Fruit fly (Drosophila melanogaster) whole organism, embryonic: Measurements from ENCODE around the gene sloth1.

Source experiments
- Bteb2 ChIP-seq: fragments of 200-800 bp; sonication (Bioruptor generic); optimal IDR thresholded peaks from 2 replicates; lab custom pipeline; 2016; ENCODE audit warnings: missing biosample characterization, missing genetic modification characterization
- CG10209 ChIP-seq: fragments of 200-800 bp; sonication (Bioruptor generic); optimal IDR thresholded peaks from 3 replicates; lab custom pipeline; 2017; ENCODE audit warnings: missing biosample characterization, mild to moderate bottlenecking, missing genetic modification characterization, missing genetic modification reagents
- CG12236 ChIP-seq: fragments of 200-800 bp; sonication (Bioruptor generic); optimal IDR thresholded peaks from 2 replicates; lab custom pipeline; 2016; ENCODE audit warnings: missing biosample characterization, missing genetic modification characterization
- CG13424 ChIP-seq: fragments of 200-800 bp; sonication (Bioruptor generic); optimal IDR thresholded peaks from 2 replicates; lab custom pipeline; 2019; ENCODE audit warnings: missing biosample characterization, mild to moderate bottlenecking, missing genetic modification characterization, moderate library complexity
- CG15479 ChIP-seq: fragments of 200-800 bp; sonication (Bioruptor generic); optimal IDR thresholded peaks from 3 replicates; lab custom pipeline; 2019; ENCODE audit warnings: missing biosample characterization, mild to moderate bottlenecking, missing genetic modification characterization, moderate library complexity
- CG15601 ChIP-seq: fragments of 200-800 bp; sonication (Bioruptor generic); optimal IDR thresholded peaks from 3 replicates; lab custom pipeline; 2019; ENCODE audit warnings: missing biosample characterization, mild to moderate bottlenecking, missing genetic modification characterization, moderate library complexity
- CG1647 ChIP-seq: fragments of 200-800 bp; sonication (Bioruptor generic); optimal IDR thresholded peaks from 3 replicates; lab custom pipeline; 2016; ENCODE audit warnings: missing biosample characterization, missing genetic modification characterization
- CG18619 ChIP-seq: fragments of 200-800 bp; sonication (Bioruptor generic); optimal IDR thresholded peaks from 3 replicates; lab custom pipeline; 2017; ENCODE audit warnings: missing biosample characterization, mild to moderate bottlenecking, missing genetic modification characterization
- CG18764 ChIP-seq: fragments of 200-800 bp; sonication (Bioruptor generic); optimal IDR thresholded peaks from 3 replicates; lab custom pipeline; 2016; ENCODE audit warnings: missing biosample characterization, missing genetic modification characterization
- CG32532 ChIP-seq: fragments of 200-800 bp; sonication (Bioruptor generic); IDR thresholded peaks from 2 replicates; pipeline ENCODE4 v1.3.6; 2022; ENCODE audit warnings: missing biosample characterization, missing genetic modification characterization
- CG33557 ChIP-seq: fragments of 200-800 bp; sonication (Bioruptor generic); optimal IDR thresholded peaks from 2 replicates; lab custom pipeline; 2019; ENCODE audit warnings: missing biosample characterization, mild to moderate bottlenecking, missing genetic modification characterization, moderate library complexity
- CG3407 ChIP-seq: fragments of 200-800 bp; sonication (Bioruptor generic); optimal IDR thresholded peaks from 2 replicates; lab custom pipeline; 2018; ENCODE audit warnings: missing biosample characterization, mild to moderate bottlenecking, missing genetic modification characterization
- CG5245 ChIP-seq: fragments of 200-800 bp; sonication (Bioruptor generic); optimal IDR thresholded peaks from 3 replicates; lab custom pipeline; 2016; ENCODE audit warnings: missing biosample characterization, missing genetic modification characterization
- CG7357 ChIP-seq: fragments of 200-800 bp; sonication (Bioruptor generic); IDR thresholded peaks from 3 replicates; pipeline ENCODE4 v1.3.6; 2022; ENCODE audit warnings: missing biosample characterization, missing genetic modification characterization
- CG9609 ChIP-seq: fragments of 200-800 bp; sonication (Bioruptor generic); optimal IDR thresholded peaks from 3 replicates; lab custom pipeline; 2016; ENCODE audit warnings: missing biosample characterization, missing genetic modification characterization
- CHES-1-like ChIP-seq: fragments of 200-800 bp; sonication (Bioruptor generic); optimal IDR thresholded peaks from 2 replicates; lab custom pipeline; 2016; ENCODE audit warnings: missing biosample characterization, missing genetic modification characterization
- CTCF ChIP-seq: fragments of 200-800 bp; sonication (Bioruptor generic); optimal IDR thresholded peaks from 2 replicates; lab custom pipeline; 2017; ENCODE audit warnings: missing biosample characterization, mild to moderate bottlenecking, missing genetic modification characterization, moderate library complexity
- D19B ChIP-seq: fragments of 200-800 bp; sonication (Bioruptor generic); optimal IDR thresholded peaks from 2 replicates; lab custom pipeline; 2017; ENCODE audit warnings: missing biosample characterization, mild to moderate bottlenecking, missing genetic modification characterization
- Dek ChIP-seq: fragments of 200-800 bp; sonication (Bioruptor generic); optimal IDR thresholded peaks from 3 replicates; lab custom pipeline; 2019; ENCODE audit warnings: missing biosample characterization, mild to moderate bottlenecking, missing genetic modification characterization, moderate library complexity
- Elba2 ChIP-seq: fragments of 200-800 bp; sonication (Bioruptor generic); optimal IDR thresholded peaks from 3 replicates; lab custom pipeline; 2016; ENCODE audit warnings: missing biosample characterization, missing genetic modification characterization
- Ets97D ChIP-seq: fragments of 200-800 bp; sonication (Bioruptor generic); optimal IDR thresholded peaks from 3 replicates; lab custom pipeline; 2016; ENCODE audit warnings: missing biosample characterization, missing genetic modification characterization
- H15 ChIP-seq: fragments of 200-800 bp; sonication (Bioruptor generic); IDR thresholded peaks from 3 replicates; pipeline ENCODE4 v1.3.6; 2022; ENCODE audit warnings: missing biosample characterization, missing genetic modification characterization
- Hr3 ChIP-seq: fragments of 200-800 bp; sonication (Bioruptor generic); optimal IDR thresholded peaks from 3 replicates; lab custom pipeline; 2016; ENCODE audit warnings: missing biosample characterization, missing genetic modification characterization
- Lhr ChIP-seq: fragments of 200-800 bp; sonication (Bioruptor generic); optimal IDR thresholded peaks from 3 replicates; lab custom pipeline; 2017; ENCODE audit warnings: mild to moderate bottlenecking, missing biosample characterization, missing genetic modification reagents, missing genetic modification characterization
- NK7.1 ChIP-seq: fragments of 200-800 bp; sonication (Bioruptor generic); optimal IDR thresholded peaks from 3 replicates; lab custom pipeline; 2016; ENCODE audit warnings: missing biosample characterization, missing genetic modification characterization
- Pdp1 ChIP-seq, 2 experiments: fragments of 200-800 bp; sonication (Bioruptor generic); optimal IDR thresholded peaks; 3 replicates each; lab custom pipeline; 2016; ENCODE audit warnings: missing biosample characterization in 2 of 2, missing genetic modification characterization in 2 of 2, mild to moderate bottlenecking in 1 of 2, moderate library complexity in 1 of 2
- Xbp1 ChIP-seq: fragments of 200-800 bp; sonication (Bioruptor generic); optimal IDR thresholded peaks from 3 replicates; lab custom pipeline; 2016; ENCODE audit warnings: missing biosample characterization, mild to moderate bottlenecking, missing genetic modification characterization
- ara ChIP-seq: fragments of 200-800 bp; sonication (Bioruptor generic); IDR thresholded peaks from 2 replicates; pipeline ENCODE4 v1.3.6; 2022; ENCODE audit warnings: missing biosample characterization, missing genetic modification characterization
- br ChIP-seq: fragments of >200 bp; optimal IDR thresholded peaks from 2 replicates; lab custom pipeline; 2017
- ci ChIP-seq: fragments of 200-800 bp; sonication (Bioruptor generic); IDR thresholded peaks from 3 replicates; pipeline ENCODE4 v1.3.6; 2022; ENCODE audit warnings: missing biosample characterization, missing genetic modification characterization
- corto ChIP-seq: fragments of 200-800 bp; sonication (Bioruptor generic); optimal IDR thresholded peaks from 2 replicates; lab custom pipeline; 2016; ENCODE audit warnings: missing biosample characterization, mild to moderate bottlenecking, missing genetic modification characterization, moderate library complexity
- dati ChIP-seq: fragments of 200-800 bp; sonication (Bioruptor generic); IDR thresholded peaks from 2 replicates; pipeline ENCODE4 v1.3.6; 2022; ENCODE audit warnings: missing biosample characterization, missing genetic modification characterization
- en ChIP-seq: fragments of 200-800 bp; sonication (Bioruptor generic); optimal IDR thresholded peaks from 2 replicates; lab custom pipeline; 2016; ENCODE audit warnings: missing biosample characterization, missing genetic modification characterization
- fd102C ChIP-seq: fragments of 200-800 bp; sonication (Bioruptor generic); optimal IDR thresholded peaks from 2 replicates; lab custom pipeline; 2018; ENCODE audit warnings: missing biosample characterization, mild to moderate bottlenecking, missing genetic modification characterization, moderate library complexity
- fd64A ChIP-seq: fragments of 200-800 bp; sonication (Bioruptor generic); optimal IDR thresholded peaks from 3 replicates; lab custom pipeline; 2018; ENCODE audit warnings: missing biosample characterization, mild to moderate bottlenecking, missing genetic modification characterization
- gem ChIP-seq: fragments of 200-800 bp; sonication (Bioruptor generic); optimal IDR thresholded peaks from 2 replicates; lab custom pipeline; 2019; ENCODE audit warnings: missing biosample characterization, mild to moderate bottlenecking, missing genetic modification characterization, moderate library complexity
- ham ChIP-seq: fragments of 200-800 bp; sonication (Bioruptor generic); IDR thresholded peaks from 2 replicates; pipeline ENCODE4 v1.3.6; 2022; ENCODE audit warnings: missing biosample characterization, missing genetic modification characterization
- ind ChIP-seq: fragments of 200-800 bp; sonication (Bioruptor generic); optimal IDR thresholded peaks from 3 replicates; lab custom pipeline; 2016; ENCODE audit warnings: missing biosample characterization, missing genetic modification characterization
- jumu ChIP-seq: fragments of 200-800 bp; sonication (Bioruptor generic); optimal IDR thresholded peaks from 3 replicates; lab custom pipeline; 2016; ENCODE audit warnings: missing biosample characterization, missing genetic modification characterization
- lab ChIP-seq: fragments of 200-800 bp; sonication (Bioruptor generic); optimal IDR thresholded peaks from 3 replicates; lab custom pipeline; 2017; ENCODE audit warnings: missing biosample characterization, missing genetic modification characterization, mild to moderate bottlenecking, moderate library complexity, missing genetic modification reagents
- nerfin-2 ChIP-seq: fragments of 200-800 bp; sonication (Bioruptor generic); IDR thresholded peaks from 2 replicates; pipeline ENCODE4 v1.3.6; 2022; ENCODE audit warnings: missing biosample characterization, missing genetic modification characterization; ENCODE audit not compliant: partially characterized antibody
- otp ChIP-seq: fragments of 200-800 bp; sonication (Bioruptor generic); IDR thresholded peaks from 3 replicates; pipeline ENCODE4, ENCODE4 v1.3.6; 2022; ENCODE audit warnings: missing biosample characterization, missing genetic modification characterization
- pfk ChIP-seq: fragments of 200-800 bp; sonication (Bioruptor generic); optimal IDR thresholded peaks from 2 replicates; lab custom pipeline; 2018; ENCODE audit warnings: missing biosample characterization, mild to moderate bottlenecking, missing genetic modification characterization, moderate library complexity
- pzg ChIP-seq: fragments of 200-800 bp; sonication (Bioruptor generic); optimal IDR thresholded peaks from 3 replicates; lab custom pipeline; 2018; ENCODE audit warnings: missing biosample characterization, mild to moderate bottlenecking, missing genetic modification characterization, moderate library complexity
- schlank ChIP-seq: fragments of 200-800 bp; sonication (Bioruptor generic); optimal IDR thresholded peaks from 2 replicates; lab custom pipeline; 2018; ENCODE audit warnings: missing biosample characterization, mild to moderate bottlenecking, missing genetic modification characterization
- seq ChIP-seq: fragments of 200-800 bp; sonication (Bioruptor generic); IDR thresholded peaks from 2 replicates; pipeline ENCODE4 v1.3.6; 2022; ENCODE audit warnings: missing biosample characterization, missing genetic modification characterization
- sisA ChIP-seq: fragments of 200-800 bp; sonication (Bioruptor generic); IDR thresholded peaks from 2 replicates; pipeline ENCODE4 v1.3.6; 2022; ENCODE audit warnings: missing biosample characterization, missing genetic modification characterization
- sug ChIP-seq: fragments of 200-800 bp; optimal IDR thresholded peaks from 2 replicates; lab custom pipeline; 2019; ENCODE audit warnings: missing biosample characterization, mild to moderate bottlenecking, missing genetic modification characterization, moderate library complexity
- tin ChIP-seq: fragments of 200-800 bp; sonication (Bioruptor generic); optimal IDR thresholded peaks from 3 replicates; lab custom pipeline; 2016; ENCODE audit warnings: missing biosample characterization, missing genetic modification characterization
- wdn ChIP-seq: fragments of 200-800 bp; sonication (Bioruptor generic); IDR thresholded peaks from 2 replicates; pipeline ENCODE4 v1.3.6; 2022; ENCODE audit warnings: missing biosample characterization, missing genetic modification characterization
- wek ChIP-seq: fragments of 200-800 bp; sonication (Bioruptor generic); optimal IDR thresholded peaks from 3 replicates; lab custom pipeline; 2018; ENCODE audit warnings: missing biosample characterization, mild to moderate bottlenecking, missing genetic modification characterization, moderate library complexity

The sloth1 gene

DNA sequence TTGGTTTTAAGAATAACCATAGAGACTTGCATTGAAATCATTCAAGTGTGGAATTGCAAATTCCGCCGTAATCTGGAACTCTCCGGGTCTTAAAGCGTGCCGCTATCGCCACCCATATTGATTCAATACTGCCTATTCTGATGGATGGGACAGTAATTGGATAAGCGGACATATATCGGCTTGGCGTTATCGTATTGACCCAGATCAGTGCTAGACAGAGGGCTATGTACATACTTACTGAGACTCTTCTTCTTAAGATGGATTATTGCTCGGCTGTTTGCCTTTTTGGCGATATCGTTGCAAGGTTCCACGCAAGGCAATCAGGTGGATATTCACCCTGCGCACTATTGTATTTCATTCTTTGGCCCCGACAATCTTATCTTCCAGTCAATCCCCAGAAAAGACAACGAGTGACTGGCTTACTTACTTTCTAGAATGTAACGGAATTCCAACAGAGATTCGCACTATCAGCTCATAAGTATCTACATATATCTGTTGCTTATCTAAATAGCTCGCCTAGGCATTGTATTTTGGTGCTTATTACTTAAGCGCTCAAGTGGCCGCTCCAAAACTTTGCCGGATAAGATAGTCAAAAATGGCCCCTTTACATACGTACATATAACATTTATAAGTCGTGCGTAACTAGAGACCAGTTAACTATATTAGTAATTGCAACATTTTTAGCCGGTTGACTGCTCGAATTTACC lies 16.5 kb upstream of the sloth1 start (continued):
- no peak for TF ChIP-seq CG7357 (GFP tag; lab: Robert Waterston, UW)
- TF ChIP-seq CG18619 (GFP tag; lab: Kevin White, UChicago) = peak; percentile 15
- TF ChIP-seq corto = no peak
- TF ChIP-seq sug = peak; percentile 24
- TF ChIP-seq CG1647 = no peak
- TF ChIP-seq seq = no peak
- TF ChIP-seq pzg = no peak
- no peak for TF ChIP-seq Elba2
- no peak for TF ChIP-seq Bteb2
- TF ChIP-seq fd102C = peak; percentile 21
- no peak for TF ChIP-seq nerfin-2 (GFP tag; lab: Robert Waterston, UW)
- peak; percentile 11 for TF ChIP-seq gem (tag; lab: Kevin White, UChicago)
- no peak for TF ChIP-seq ham (GFP tag; lab: Robert Waterston, UW)
- peak; percentile 42 for TF ChIP-seq CG15601
- TF ChIP-seq otp (GFP tag; lab: Robert Waterston, UW) = no peak
- no peak for TF ChIP-seq CG9609 (GFP tag; lab: Kevin White, UChicago)
- no peak for TF ChIP-seq Ets97D (GFP tag; lab: Kevin White, UChicago)
- TF ChIP-seq ci (GFP tag; lab: Robert Waterston, UW) = 0 out of 3 replicates have a peak, but pooled peaks have one; percentile 22
- TF ChIP-seq CG13424 (tag; lab: Kevin White, UChicago) = peak; percentile 20
- TF ChIP-seq sisA (GFP tag; lab: Robert Waterston, UW) = no peak
- peak; percentile 34 for TF ChIP-seq lab (GFP tag; lab: Kevin White, UChicago)
- TF ChIP-seq NK7.1 (GFP tag; lab: Kevin White, UChicago) = no peak
- TF ChIP-seq schlank (tag; lab: Kevin White, UChicago) = peak; percentile 4
- no peak for TF ChIP-seq ind (GFP tag; lab: Kevin White, UChicago)
- TF ChIP-seq tin (GFP tag; lab: Kevin White, UChicago) = no peak
- TF ChIP-seq br = no peak
- TF ChIP-seq CTCF (GFP tag; lab: Kevin White, UChicago) = no peak
- TF ChIP-seq CG33557 (GFP tag; lab: Kevin White, UChicago) = peak; percentile 43
- no peak for TF ChIP-seq Lhr (GFP tag; lab: Kevin White, UChicago)
- no peak for TF ChIP-seq H15 (GFP tag; lab: Robert Waterston, UW)
- TF ChIP-seq CG12236 (GFP tag; lab: Kevin White, UChicago) = peak; percentile 5
- no peak for TF ChIP-seq Hr3 (GFP tag; lab: Kevin White, UChicago)
- no peak for TF ChIP-seq CHES-1-like (GFP tag; lab: Kevin White, UChicago)
- TF ChIP-seq CG5245 (GFP tag; lab: Kevin White, UChicago) = no peak
- peak; percentile 19 for TF ChIP-seq CG3407 (GFP tag; lab: Kevin White, UChicago)
- no peak for TF ChIP-seq ara
- no peak for TF ChIP-seq en (GFP tag; lab: Kevin White, UChicago)
- TF ChIP-seq dati (GFP tag; lab: Robert Waterston, UW) = no peak
- TF ChIP-seq pfk (GFP tag; lab: Kevin White, UChicago) = no peak
- TF ChIP-seq CG18764 (GFP tag; lab: Kevin White, UChicago) = no peak
- no peak for TF ChIP-seq CG10209
- peak in 1 of 2 experiments; percentile 22 for TF ChIP-seq Pdp1 (GFP tag; optimal IDR thresholded peaks at IDR 0.05; lab: Kevin White, UChicago)
- no peak for TF ChIP-seq Dek
- peak; percentile 7 for TF ChIP-seq fd64A (GFP tag; lab: Kevin White, UChicago)
- no peak for TF ChIP-seq jumu
- TF ChIP-seq wek (GFP tag; lab: Kevin White, UChicago) = peak; percentile 43
- peak; percentile 99 for TF ChIP-seq CG15479
- no peak for TF ChIP-seq CG32532 (GFP tag; lab: Robert Waterston, UW)
- no peak for TF ChIP-seq D19B
- no peak for TF ChIP-seq wdn (GFP tag; lab: Robert Waterston, UW)
- no peak for TF ChIP-seq Xbp1 (GFP tag; lab: Kevin White, UChicago)
